Fruit fly (Drosophila melanogaster): ENCODE results near the gene Nxf3.

Nxf3 gene

dm6 chr3L:13922023-13922652 lies 42.9 kb upstream of the Nxf3 start:
- no peak for TF ChIP-seq CG11617 (GFP tag; optimal IDR thresholded peaks at IDR 0.05)
- TF ChIP-seq bab1 (GFP tag; optimal IDR thresholded peaks at IDR 0.05) = peak; percentile 31

dm6 chr3L:13923332-13924272 lies 41.4 kb upstream of the Nxf3 start:
- TF ChIP-seq Crg-1 (GFP tag; optimal IDR thresholded peaks at IDR 0.05) (peak; percentile 24), kay (GFP tag; ENCODE audit: borderline replicate concordance) (peak; percentile 68), bab1 (GFP tag; optimal IDR thresholded peaks at IDR 0.05) (peak; percentile 6), tj (GFP tag; optimal IDR thresholded peaks at IDR 0.05) (peak; percentile 61), CG33017 (tag; optimal IDR thresholded peaks at IDR 0.05) (no peak), CG7045 (GFP tag; optimal IDR thresholded peaks at IDR 0.05) (no peak), CG11617 (GFP tag; optimal IDR thresholded peaks at IDR 0.05) (no peak)

- TF ChIP-seq toe (GFP tag; optimal IDR thresholded peaks at IDR 0.05) = no peak
- peak; percentile 9 for TF ChIP-seq CG7101 (tag; optimal IDR thresholded peaks at IDR 0.05)
- peak; percentile 47 for TF ChIP-seq Crg-1 (GFP tag; optimal IDR thresholded peaks at IDR 0.05)
Measured at dm6 chr3L:13924646-13925045, 40.4 kb upstream of the Nxf3 start.

- TF ChIP-seq CG11617 (GFP tag; optimal IDR thresholded peaks at IDR 0.05) (no peak), kay (GFP tag; ENCODE audit: borderline replicate concordance) (no peak), cnc (optimal IDR thresholded peaks at IDR 0.05) (no peak), CG12768 (GFP tag; optimal IDR thresholded peaks at IDR 0.05) (no peak), tj (GFP tag; optimal IDR thresholded peaks at IDR 0.05) (peak; percentile 23), pad (GFP tag; optimal IDR thresholded peaks at IDR 0.05) (no peak), Crg-1 (GFP tag; optimal IDR thresholded peaks at IDR 0.05) (no peak)
Measured at dm6 chr3L:13925117-13925726, 39.8 kb upstream of the Nxf3 start, which contains the start of gene Rgl. Rgl (minus strand) TSS chr3L:13925335.

dm6 chr3L:13928769-13929594 lies 36.0 kb upstream of the Nxf3 start, which contains the start of the genes CG8833 and DCTN1-p150:
CG8833 (minus strand) TSS chr3L:13929000.
DCTN1-p150 (plus strand) TSS chr3L:13929387.
- TF ChIP-seq cic (GFP tag; optimal IDR thresholded peaks at IDR 0.05) (no peak), kay (GFP tag; ENCODE audit: borderline replicate concordance) (peak; percentile 75), CG11617 (GFP tag; optimal IDR thresholded peaks at IDR 0.05) (peak; percentile 7), Mnt (GFP tag; optimal IDR thresholded peaks at IDR 0.05) (no peak), CG33017 (tag; optimal IDR thresholded peaks at IDR 0.05) (no peak), ovo (GFP tag; optimal IDR thresholded peaks at IDR 0.05) (no peak), CG7101 (tag; optimal IDR thresholded peaks at IDR 0.05) (peak; percentile 25), Hr96 (GFP tag; optimal IDR thresholded peaks at IDR 0.05) (peak; percentile 19), CG1620 (GFP tag; optimal IDR thresholded peaks at IDR 0.05) (peak; percentile 46), tj (GFP tag; optimal IDR thresholded peaks at IDR 0.05) (peak; percentile 25), CG5204 (GFP tag; optimal IDR thresholded peaks at IDR 0.05) (no peak), CG7045 (GFP tag; optimal IDR thresholded peaks at IDR 0.05) (peak; percentile 22), CG14711 (tag; optimal IDR thresholded peaks at IDR 0.05) (peak; percentile 20), cnc (optimal IDR thresholded peaks at IDR 0.05) (no peak), pad (GFP tag; optimal IDR thresholded peaks at IDR 0.05) (peak; percentile 6), CG12768 (GFP tag; optimal IDR thresholded peaks at IDR 0.05) (no peak), toe (GFP tag; optimal IDR thresholded peaks at IDR 0.05) (peak; percentile 54), Crg-1 (GFP tag; optimal IDR thresholded peaks at IDR 0.05) (no peak), Clk (GFP tag; optimal IDR thresholded peaks at IDR 0.05) (no peak), bab1 (GFP tag; optimal IDR thresholded peaks at IDR 0.05) (no peak)

- no peak for TF ChIP-seq cic (GFP tag; optimal IDR thresholded peaks at IDR 0.05)
- TF ChIP-seq cnc (optimal IDR thresholded peaks at IDR 0.05) = no peak
- no peak for TF ChIP-seq kay (GFP tag; ENCODE audit: borderline replicate concordance)
- TF ChIP-seq CG1620 (GFP tag; optimal IDR thresholded peaks at IDR 0.05) = no peak
- no peak for TF ChIP-seq CG12768 (GFP tag; optimal IDR thresholded peaks at IDR 0.05)
- no peak for TF ChIP-seq ovo (GFP tag; optimal IDR thresholded peaks at IDR 0.05)
- TF ChIP-seq toe (GFP tag; optimal IDR thresholded peaks at IDR 0.05) = no peak
- TF ChIP-seq Mnt (GFP tag; optimal IDR thresholded peaks at IDR 0.05) = no peak
- TF ChIP-seq Clk (GFP tag; optimal IDR thresholded peaks at IDR 0.05) = no peak
- no peak for TF ChIP-seq tj (GFP tag; optimal IDR thresholded peaks at IDR 0.05)
- no peak for TF ChIP-seq CG14711 (tag; optimal IDR thresholded peaks at IDR 0.05)
- TF ChIP-seq Crg-1 (GFP tag; optimal IDR thresholded peaks at IDR 0.05) = no peak
- TF ChIP-seq Hr96 (GFP tag; optimal IDR thresholded peaks at IDR 0.05) = no peak
- no peak for TF ChIP-seq CG7045 (GFP tag; optimal IDR thresholded peaks at IDR 0.05)
- no peak for TF ChIP-seq CG5204 (GFP tag; optimal IDR thresholded peaks at IDR 0.05)
Measured at dm6 chr3L:13934902-13935301, 30.1 kb upstream of the Nxf3 start.

Measured in whole organism, adult.